Fruit fly (Drosophila melanogaster) whole organism: ENCODE results near the gene mtgo.

ENCODE experiments used
- CG8478 ChIP-seq: fragments of >200 bp; optimal IDR thresholded peaks from 2 replicates; lab custom pipeline; 2018; ENCODE audit warnings: inconsistent platforms
- Dll ChIP-seq: fragments of >200 bp; optimal IDR thresholded peaks from 2 replicates; lab custom pipeline; 2017
- EcR ChIP-seq, 2 experiments: fragments of >200 bp; optimal IDR thresholded peaks; 2 replicates each; lab custom pipeline; 2017; ENCODE audit warnings: missing biosample characterization in 2 of 2, missing genetic modification characterization in 2 of 2, missing genetic modification reagents in 2 of 2
- pan ChIP-seq: fragments of >200 bp; optimal IDR thresholded peaks from 2 replicates; lab custom pipeline; 2017
- psq ChIP-seq: fragments of >200 bp; optimal IDR thresholded peaks from 2 replicates; lab custom pipeline; 2017
- usp ChIP-seq: fragments of >200 bp; optimal IDR thresholded peaks from 2 replicates; lab custom pipeline; 2017; ENCODE audit warnings: missing biosample characterization, missing genetic modification characterization, mixed read lengths

Gene mtgo

DNA sequence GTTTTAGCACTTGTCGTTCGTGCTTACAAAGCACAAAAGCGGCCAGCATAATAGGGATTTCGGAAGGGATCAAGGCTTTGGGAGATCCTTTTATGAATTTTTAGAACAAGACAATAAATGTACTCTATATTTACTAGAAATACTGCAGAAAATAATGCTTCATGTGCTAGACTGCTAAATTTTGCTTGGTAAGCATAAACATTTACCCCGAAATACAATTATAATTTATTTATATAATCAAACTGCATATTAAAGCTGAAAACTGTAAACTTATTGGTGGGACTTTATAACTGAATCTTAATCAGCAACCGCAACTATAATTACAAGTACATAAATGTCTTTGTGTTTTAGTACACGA lies 14.4 kb upstream of the mtgo start:
- TF ChIP-seq Dll (no peak), usp (GFP tag; lab: Kevin White, UChicago) (no peak), EcR (GFP tag; optimal IDR thresholded peaks at IDR 0.05; lab: Kevin White, UChicago) (no peak), psq (lab: Kevin White, UChicago) (no peak), pan (no peak), CG8478 (lab: Kevin White, UChicago) (no peak)

DNA sequence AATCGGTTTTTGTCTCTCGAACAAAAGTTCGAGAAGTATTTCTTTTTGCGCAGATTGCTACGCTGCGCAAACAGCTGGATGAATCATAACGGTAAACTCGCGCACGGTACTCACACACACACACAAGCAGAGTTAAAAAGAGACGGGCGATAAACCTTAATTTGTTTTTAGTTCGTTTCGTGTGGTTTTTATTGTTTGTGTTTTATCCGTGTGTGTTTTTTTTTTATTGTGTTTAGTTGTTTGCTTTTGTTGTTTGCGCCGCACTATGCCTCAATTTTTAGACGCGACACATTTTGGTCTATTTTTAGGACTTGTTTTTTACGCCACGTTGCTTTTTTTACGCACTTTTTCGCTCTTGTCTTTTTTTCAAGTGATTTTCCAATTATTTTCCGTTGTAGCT lies 14.0 kb upstream of the mtgo start:
- TF ChIP-seq psq (lab: Kevin White, UChicago) = no peak
- TF ChIP-seq Dll = no peak
- no peak for TF ChIP-seq pan
- no peak for TF ChIP-seq EcR (GFP tag; optimal IDR thresholded peaks at IDR 0.05; lab: Kevin White, UChicago)
- no peak for TF ChIP-seq usp (GFP tag; lab: Kevin White, UChicago)
- TF ChIP-seq CG8478 (lab: Kevin White, UChicago) = no peak

DNA sequence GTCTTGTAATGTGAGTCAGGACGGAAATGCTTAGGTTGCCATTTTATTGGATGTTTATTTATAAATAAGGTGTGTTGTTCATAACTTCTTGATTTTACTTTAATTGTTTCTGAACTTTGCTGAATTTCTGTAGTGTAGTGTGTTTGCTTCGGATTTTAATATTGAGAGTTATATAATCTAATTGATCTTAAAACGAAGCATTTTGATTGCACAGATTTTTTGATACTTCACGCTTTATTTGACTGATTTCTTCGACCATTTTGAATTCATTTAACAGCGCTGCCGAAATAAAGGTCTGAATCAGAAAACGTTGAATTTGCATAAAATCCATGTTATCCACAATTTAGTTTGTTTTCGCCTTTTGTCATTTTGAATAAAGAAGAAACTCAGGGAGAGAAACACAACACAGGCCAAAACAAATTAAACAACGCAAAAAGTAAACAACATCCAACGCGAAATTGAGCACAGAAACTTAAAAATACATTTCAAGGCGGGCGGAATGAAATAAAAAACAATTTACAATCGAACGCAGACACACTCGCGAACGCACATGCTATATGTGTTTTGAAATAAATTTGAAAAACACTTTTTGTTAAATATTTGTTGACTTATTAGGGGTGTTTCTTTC lies 13.2 kb upstream of the mtgo start:
- TF ChIP-seq psq (lab: Kevin White, UChicago) = no peak
- no peak for TF ChIP-seq CG8478 (lab: Kevin White, UChicago)
- TF ChIP-seq Dll = no peak
- TF ChIP-seq pan = no peak
- no peak for TF ChIP-seq usp (GFP tag; lab: Kevin White, UChicago)

DNA sequence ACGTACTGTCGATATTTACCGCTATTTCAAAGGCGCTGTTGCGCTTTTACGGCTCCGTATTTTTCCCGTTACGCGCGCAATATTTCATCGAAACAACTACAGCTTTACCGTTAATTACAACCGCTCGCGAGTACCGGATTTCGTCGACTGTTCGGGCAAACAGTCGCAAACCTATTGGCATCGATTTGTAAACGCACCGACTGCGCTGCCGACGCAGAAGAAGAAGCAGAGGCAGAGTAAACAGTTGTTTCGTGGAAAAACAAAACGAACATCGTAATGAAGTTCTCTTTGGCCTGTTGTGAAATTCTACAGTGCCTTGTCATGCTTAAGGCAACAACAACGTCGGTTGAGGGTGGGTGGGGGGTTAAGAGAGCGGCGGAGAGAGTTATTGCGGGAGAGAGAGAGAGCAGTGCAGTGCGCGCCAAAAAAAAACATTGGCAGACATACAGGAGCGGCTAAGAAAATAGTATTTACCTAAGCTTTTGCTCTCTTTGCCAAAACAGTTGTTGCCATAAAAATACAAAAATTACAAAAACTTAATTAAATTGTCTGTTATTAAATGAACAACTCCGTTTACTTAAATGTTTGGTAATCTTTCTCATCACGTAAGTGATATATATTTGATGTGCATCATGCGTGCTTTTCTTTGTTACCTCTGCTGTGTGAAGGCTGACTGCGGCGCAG lies 12.0 kb upstream of the mtgo start, which contains the start of gene CG5953:
Gene CG5953, minus strand, starts transcription at position 176 of the 684 bp plus-strand sequence.
- TF ChIP-seq Dll = peak; percentile 93
- TF ChIP-seq EcR (GFP tag; optimal IDR thresholded peaks at IDR 0.05; lab: Kevin White, UChicago) = no peak

DNA sequence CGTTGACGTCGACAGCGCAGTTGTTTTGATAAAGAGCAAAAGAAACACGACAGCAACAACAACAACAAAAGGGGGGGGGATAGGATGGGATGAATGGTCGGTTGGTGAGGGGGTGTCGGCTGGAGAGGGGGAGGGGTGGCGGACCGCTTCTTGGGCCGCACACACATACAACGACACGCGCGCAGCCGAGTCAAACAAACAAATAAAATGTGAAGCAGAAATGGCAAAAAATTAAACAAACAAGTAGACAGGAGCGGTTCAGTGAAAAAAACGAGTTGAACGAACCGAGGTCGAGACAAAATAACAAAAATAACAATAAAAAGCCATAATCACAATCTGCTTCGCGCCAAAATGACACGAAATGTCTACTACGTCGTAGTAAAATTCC lies 11.4 kb upstream of the mtgo start:
- TF ChIP-seq EcR (GFP tag; optimal IDR thresholded peaks at IDR 0.05; lab: Kevin White, UChicago) (peak; percentile 79 to 86), Dll (no peak)

DNA sequence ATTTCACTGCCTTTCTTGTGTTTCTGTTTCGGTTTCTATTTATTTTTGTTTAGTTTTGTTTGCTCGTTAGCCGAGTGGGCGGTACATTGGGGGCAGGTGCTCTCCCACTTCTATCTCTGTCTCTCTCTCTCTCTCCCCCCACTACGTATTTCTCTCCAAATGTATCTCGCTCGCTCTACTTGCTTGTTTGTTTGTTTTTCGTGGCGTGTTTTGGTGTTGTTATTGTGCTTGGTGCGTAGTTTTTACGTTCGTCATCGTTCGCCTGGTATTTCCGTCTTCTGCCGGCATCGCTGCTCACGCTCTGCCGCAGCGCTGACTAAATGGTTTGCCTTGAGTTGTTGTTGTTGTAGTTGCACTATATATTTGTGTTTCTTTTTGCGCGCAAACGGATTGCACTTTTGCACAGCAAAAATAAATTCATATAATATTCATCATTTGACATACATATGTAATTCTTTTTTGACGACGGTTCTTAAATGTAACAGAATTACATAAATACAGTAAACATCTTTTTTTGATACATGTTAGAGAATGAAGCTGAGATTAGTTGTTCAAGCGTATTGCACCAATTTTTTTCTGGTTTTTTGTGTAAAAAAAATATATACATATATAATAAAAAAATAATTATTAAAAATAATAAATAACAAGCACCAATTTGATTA lies 10.5 kb upstream of the mtgo start:
- TF ChIP-seq psq (lab: Kevin White, UChicago) = no peak

DNA sequence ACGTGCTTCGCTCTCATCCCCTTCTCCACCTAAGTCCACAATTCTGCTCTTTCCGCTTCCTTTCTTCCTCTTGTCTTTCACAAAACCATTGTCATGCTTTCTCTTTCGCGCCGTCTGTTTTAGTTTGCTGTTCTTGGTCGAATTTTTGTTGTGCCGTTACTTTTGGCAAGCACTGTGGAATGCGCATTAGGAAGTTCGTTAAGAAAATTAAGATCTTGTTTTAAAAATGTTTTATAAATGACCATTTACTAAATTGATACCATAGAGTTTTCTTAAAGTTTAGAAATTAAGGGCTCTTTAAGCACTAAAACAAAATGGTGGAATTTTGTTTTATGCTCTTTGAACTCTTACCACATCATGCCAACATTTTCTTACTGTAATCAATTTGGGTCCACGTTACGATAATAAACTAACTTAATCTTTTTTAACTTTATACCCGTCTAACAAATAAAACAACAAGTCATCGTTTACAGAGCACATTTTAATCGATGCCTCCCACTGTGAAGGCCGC lies 9.7 kb upstream of the mtgo start:
- TF ChIP-seq EcR (GFP tag; optimal IDR thresholded peaks at IDR 0.05; lab: Kevin White, UChicago) (no peak), Dll (no peak), psq (lab: Kevin White, UChicago) (no peak)

DNA sequence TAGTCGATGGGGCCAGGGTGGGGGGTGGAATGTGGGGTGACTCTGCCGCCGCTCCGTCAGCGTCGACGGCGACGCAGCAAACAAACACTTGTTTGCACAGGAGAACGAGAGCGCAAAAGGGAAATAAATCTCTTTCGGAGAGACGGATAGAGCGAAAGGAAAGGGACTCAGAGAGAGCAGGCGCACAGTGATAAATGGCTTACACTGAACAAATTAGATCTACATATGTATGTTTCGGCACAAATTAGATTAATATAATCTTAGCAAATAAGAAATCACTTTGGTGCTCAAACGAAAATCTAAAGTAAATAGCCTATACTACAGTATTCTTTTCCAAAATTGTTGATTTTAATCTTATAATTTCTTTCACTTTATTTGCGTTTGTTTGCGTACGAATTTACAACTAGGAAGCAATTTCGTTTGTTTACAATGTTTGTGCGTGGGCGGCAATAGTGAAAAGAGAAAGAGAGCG lies 9.1 kb upstream of the mtgo start:
- peak; percentile 52 for TF ChIP-seq Dll
- TF ChIP-seq psq (lab: Kevin White, UChicago) = no peak

DNA sequence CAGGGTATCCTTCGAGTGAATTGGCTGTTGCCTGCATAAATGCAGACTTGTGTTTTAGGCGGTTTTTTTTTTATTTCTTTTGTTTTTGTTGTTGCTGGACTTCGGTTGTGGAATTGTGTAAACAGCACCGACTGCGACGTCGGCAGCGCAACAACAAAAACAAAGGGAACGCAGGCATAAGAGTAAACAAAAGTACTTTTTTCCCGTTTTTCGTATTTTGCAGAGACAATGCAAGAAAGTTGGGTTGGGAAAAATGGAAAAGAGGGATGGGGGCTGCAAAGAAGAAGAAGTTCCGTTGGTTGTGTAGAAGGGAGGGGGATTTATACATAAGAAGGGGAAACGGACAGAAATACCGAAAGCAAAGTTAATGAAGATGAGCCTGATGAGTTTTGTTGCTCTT lies 8.3 kb upstream of the mtgo start:
- no peak for TF ChIP-seq EcR (GFP tag; optimal IDR thresholded peaks at IDR 0.05; lab: Kevin White, UChicago)
- TF ChIP-seq usp (GFP tag; lab: Kevin White, UChicago) = no peak
- no peak for TF ChIP-seq pan

DNA sequence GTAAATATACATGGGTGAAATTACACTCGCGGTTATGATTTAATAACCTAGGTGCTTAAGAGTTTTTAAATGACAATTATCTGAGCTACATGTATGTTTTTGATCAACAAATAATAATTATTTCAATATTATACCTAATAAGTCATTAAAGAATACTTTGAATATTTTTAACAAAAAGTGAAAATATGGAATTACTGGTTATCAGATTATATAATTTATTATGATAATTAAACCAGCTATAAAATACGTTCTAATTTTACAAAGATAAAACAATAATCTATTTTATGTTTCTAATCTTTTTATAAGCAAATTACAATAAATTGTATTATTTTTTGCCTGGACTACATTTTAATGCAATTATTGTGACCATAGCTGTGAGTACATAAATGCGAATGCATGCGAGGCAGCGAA lies 7.8 kb upstream of the mtgo start:
- TF ChIP-seq CG8478 (lab: Kevin White, UChicago) (no peak), pan (no peak)

DNA sequence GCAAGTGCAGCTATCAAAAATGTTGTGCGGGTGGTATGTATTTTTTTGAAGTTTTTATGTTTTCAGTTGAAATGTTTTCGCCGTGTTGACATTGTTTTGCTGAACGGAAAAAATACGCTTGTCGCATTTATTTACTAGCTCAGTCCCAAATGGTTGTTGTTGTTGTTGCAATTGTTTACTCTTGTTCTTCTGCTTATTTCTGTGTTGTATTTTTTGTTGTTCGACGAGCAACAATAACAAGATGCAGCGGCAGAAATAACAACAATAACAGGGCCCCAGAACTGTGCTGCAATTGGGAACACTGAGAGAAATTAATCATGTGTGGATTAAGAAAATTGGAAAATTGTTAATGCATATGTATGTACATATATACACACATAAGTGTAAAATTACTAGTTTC lies 6.7 kb upstream of the mtgo start:
- no peak for TF ChIP-seq pan
- TF ChIP-seq usp (GFP tag; lab: Kevin White, UChicago) = no peak
- TF ChIP-seq EcR (GFP tag; optimal IDR thresholded peaks at IDR 0.05; lab: Kevin White, UChicago) = no peak
- TF ChIP-seq psq (lab: Kevin White, UChicago) = no peak
- no peak for TF ChIP-seq Dll
- TF ChIP-seq CG8478 (lab: Kevin White, UChicago) = no peak

DNA sequence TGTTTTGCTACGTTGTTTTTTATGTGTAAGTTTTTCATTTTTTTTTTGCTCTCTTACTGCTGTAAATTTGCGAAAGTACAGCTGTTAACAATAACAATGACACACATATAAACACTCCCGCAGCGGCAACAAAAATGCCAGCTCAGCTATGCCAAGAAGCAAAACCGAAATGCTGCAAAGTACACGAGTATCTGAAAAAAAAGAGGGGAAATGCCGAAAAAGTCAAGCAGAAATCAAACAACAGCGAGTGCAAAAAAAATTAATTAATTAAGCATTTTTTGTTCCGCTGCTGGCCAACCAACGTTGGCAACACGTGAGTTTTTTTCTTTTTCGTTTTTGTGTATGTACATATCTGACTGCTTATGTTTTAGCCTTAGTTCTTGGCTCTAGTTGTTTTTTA lies 5.9 kb upstream of the mtgo start:
- TF ChIP-seq psq (lab: Kevin White, UChicago) (no peak), usp (GFP tag; lab: Kevin White, UChicago) (no peak), Dll (no peak), pan (no peak), EcR (GFP tag; optimal IDR thresholded peaks at IDR 0.05; lab: Kevin White, UChicago) (no peak), CG8478 (lab: Kevin White, UChicago) (no peak)

DNA sequence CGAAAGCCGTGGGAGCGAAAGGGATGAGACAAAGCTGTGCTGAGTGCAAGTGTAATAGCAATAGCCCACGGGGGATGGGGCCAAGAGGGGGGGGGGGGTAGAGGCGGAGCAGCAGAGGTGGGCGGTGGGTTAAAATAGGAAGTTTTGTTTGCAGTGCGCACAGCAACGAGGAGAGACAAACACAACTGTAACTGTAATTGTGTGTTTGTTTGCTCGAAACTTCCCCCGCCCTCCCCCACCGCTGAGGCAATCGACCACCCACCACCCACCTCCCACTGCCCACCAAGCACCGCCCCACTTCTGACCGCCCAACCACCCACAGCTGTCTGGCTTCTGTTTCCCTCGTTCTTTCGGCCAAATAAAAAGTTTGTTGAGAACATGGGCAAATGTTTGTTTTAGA lies 4.0 kb upstream of the mtgo start:
- no peak for TF ChIP-seq CG8478 (lab: Kevin White, UChicago)
- no peak for TF ChIP-seq usp (GFP tag; lab: Kevin White, UChicago)
- no peak for TF ChIP-seq Dll
- no peak for TF ChIP-seq EcR (GFP tag; optimal IDR thresholded peaks at IDR 0.05; lab: Kevin White, UChicago)
- TF ChIP-seq pan = no peak
- no peak for TF ChIP-seq psq (lab: Kevin White, UChicago)
